Fruit fly (Drosophila melanogaster) whole organism, prepupa: ENCODE data around the gene CG18473.
A peak's percentile ranks its signal among the peaks of the same experiment; 100 is the strongest.

Experiments
- Blimp-1 ChIP-seq: fragments of 200-800 bp; sonication (Bioruptor generic); optimal IDR thresholded peaks from 3 replicates; lab custom pipeline; 2017; ENCODE audit warnings: missing biosample characterization, missing genetic modification characterization, mild to moderate bottlenecking, moderate library complexity, missing genetic modification reagents
- CG10631 ChIP-seq: fragments of 200-800 bp; sonication (Bioruptor generic); optimal IDR thresholded peaks from 2 replicates; lab custom pipeline; 2016; ENCODE audit warnings: missing biosample characterization, missing genetic modification characterization
- CG10669 ChIP-seq: fragments of 200-800 bp; sonication (Bioruptor generic); optimal IDR thresholded peaks from 3 replicates; lab custom pipeline; 2018; ENCODE audit warnings: missing biosample characterization, mild to moderate bottlenecking, missing genetic modification characterization, moderate library complexity
- CG11294 ChIP-seq: fragments of 200-800 bp; sonication (Bioruptor generic); IDR thresholded peaks from 2 replicates; pipeline ENCODE4 v1.3.6; 2022; ENCODE audit warnings: missing biosample characterization, missing genetic modification characterization
- CG11762 ChIP-seq: fragments of 200-800 bp; sonication (Bioruptor generic); optimal IDR thresholded peaks from 3 replicates; lab custom pipeline; 2016; ENCODE audit warnings: missing biosample characterization, missing genetic modification characterization; ENCODE audit not compliant: insufficient read depth
- CG11902 ChIP-seq: fragments of 200-800 bp; sonication (Bioruptor generic); optimal IDR thresholded peaks from 3 replicates; lab custom pipeline; 2016; ENCODE audit warnings: missing biosample characterization, missing genetic modification characterization
- CG15336 ChIP-seq: fragments of 200-800 bp; sonication (Bioruptor generic); IDR thresholded peaks from 2 replicates; pipeline ENCODE4 v1.3.6; 2022; ENCODE audit warnings: missing biosample characterization, missing genetic modification characterization
- CG1621 ChIP-seq: fragments of 200-800 bp; sonication (Bioruptor generic); optimal IDR thresholded peaks from 3 replicates; lab custom pipeline; 2018; ENCODE audit warnings: missing biosample characterization, mild to moderate bottlenecking, missing genetic modification characterization
- CG16779 ChIP-seq: fragments of 200-800 bp; sonication (Bioruptor generic); optimal IDR thresholded peaks from 3 replicates; lab custom pipeline; 2017; ENCODE audit warnings: missing biosample characterization, mild to moderate bottlenecking, missing genetic modification characterization
- CG31627 ChIP-seq: fragments of 200-800 bp; sonication (Bioruptor generic); optimal IDR thresholded peaks from 3 replicates; lab custom pipeline; 2016; ENCODE audit warnings: missing biosample characterization, missing genetic modification characterization
- CG32006 ChIP-seq: fragments of 200-800 bp; sonication (Bioruptor generic); optimal IDR thresholded peaks from 3 replicates; lab custom pipeline; 2017; ENCODE audit warnings: missing biosample characterization, mild to moderate bottlenecking, missing genetic modification characterization
- CG34406 ChIP-seq: fragments of 200-800 bp; sonication (Bioruptor generic); optimal IDR thresholded peaks from 3 replicates; lab custom pipeline; 2016; ENCODE audit warnings: missing biosample characterization, missing genetic modification characterization
- CG3919 ChIP-seq: fragments of 200-800 bp; sonication (Bioruptor generic); optimal IDR thresholded peaks from 3 replicates; lab custom pipeline; 2016; ENCODE audit warnings: missing biosample characterization, missing genetic modification characterization
- CG6792 ChIP-seq: fragments of 200-800 bp; sonication (Bioruptor generic); optimal IDR thresholded peaks from 3 replicates; lab custom pipeline; 2016; ENCODE audit warnings: missing biosample characterization, missing genetic modification characterization
- CG6854 ChIP-seq: fragments of 200-800 bp; sonication (Bioruptor generic); optimal IDR thresholded peaks from 2 replicates; lab custom pipeline; 2017; ENCODE audit warnings: missing biosample characterization, mild to moderate bottlenecking, missing genetic modification characterization
- CG7368 ChIP-seq: fragments of 200-800 bp; sonication (Bioruptor generic); optimal IDR thresholded peaks from 3 replicates; lab custom pipeline; 2016; ENCODE audit warnings: missing biosample characterization, missing genetic modification characterization
- CG8119 ChIP-seq: fragments of 200-800 bp; sonication (Bioruptor generic); IDR thresholded peaks from 3 replicates; pipeline ENCODE4 v1.3.6; 2022; ENCODE audit warnings: missing biosample characterization, missing genetic modification characterization
- CG9139 ChIP-seq: fragments of 200-800 bp; sonication (Bioruptor generic); optimal IDR thresholded peaks from 3 replicates; lab custom pipeline; 2017; ENCODE audit warnings: missing biosample characterization, mild to moderate bottlenecking, missing genetic modification characterization
- Eip75B ChIP-seq: fragments of 200-800 bp; sonication (Bioruptor generic); optimal IDR thresholded peaks from 3 replicates; lab custom pipeline; 2016; ENCODE audit warnings: missing biosample characterization, missing genetic modification characterization
- Eip78C ChIP-seq: fragments of 200-800 bp; sonication (Bioruptor generic); peaks from one replicate; lab custom pipeline; 2016; ENCODE audit warnings: missing biosample characterization, missing genetic modification characterization
- Eip93F ChIP-seq: fragments of 200-800 bp; sonication (Bioruptor generic); optimal IDR thresholded peaks from 2 replicates; lab custom pipeline; 2016; ENCODE audit warnings: missing biosample characterization, mild to moderate bottlenecking, missing genetic modification characterization
- Ets21C ChIP-seq: fragments of 200-800 bp; sonication (Bioruptor generic); optimal IDR thresholded peaks from 3 replicates; lab custom pipeline; 2016; ENCODE audit warnings: missing biosample characterization, missing genetic modification characterization
- Gug ChIP-seq: fragments of 200-800 bp; sonication (Bioruptor generic); IDR thresholded peaks from 2 replicates; pipeline ENCODE4 v1.3.6; 2022; ENCODE audit warnings: missing biosample characterization, missing genetic modification characterization
- Hr38 ChIP-seq: sonication (Bioruptor generic); optimal IDR thresholded peaks from 2 replicates; lab custom pipeline; 2016; ENCODE audit warnings: missing biosample characterization, missing genetic modification characterization
- Hr39 ChIP-seq: fragments of 200-800 bp; sonication (Bioruptor generic); optimal IDR thresholded peaks from 2 replicates; lab custom pipeline; 2016; ENCODE audit warnings: missing biosample characterization, missing genetic modification characterization
- Lpt ChIP-seq: fragments of 200-800 bp; sonication (Bioruptor generic); optimal IDR thresholded peaks from 3 replicates; lab custom pipeline; 2016; ENCODE audit warnings: missing biosample characterization, missing genetic modification characterization
- Met ChIP-seq: fragments of 200-800 bp; sonication (Bioruptor generic); optimal IDR thresholded peaks from 3 replicates; lab custom pipeline; 2016; ENCODE audit warnings: missing biosample characterization, missing genetic modification characterization
- OdsH ChIP-seq: fragments of 200-800 bp; sonication (Bioruptor generic); optimal IDR thresholded peaks from 3 replicates; lab custom pipeline; 2016; ENCODE audit warnings: missing biosample characterization, missing genetic modification characterization
- Sox14 ChIP-seq: fragments of 200-800 bp; sonication (Bioruptor generic); optimal IDR thresholded peaks from 3 replicates; lab custom pipeline; 2016; ENCODE audit warnings: missing biosample characterization, missing genetic modification characterization
- Sox15 ChIP-seq: fragments of 200-800 bp; sonication (Bioruptor generic); optimal IDR thresholded peaks from 3 replicates; lab custom pipeline; 2016; ENCODE audit warnings: missing biosample characterization, missing genetic modification characterization
- achi ChIP-seq: fragments of 200-800 bp; sonication (Bioruptor generic); optimal IDR thresholded peaks from 3 replicates; lab custom pipeline; 2016; ENCODE audit warnings: missing biosample characterization, missing genetic modification characterization
- acj6 ChIP-seq: fragments of 200-800 bp; sonication (Bioruptor generic); optimal IDR thresholded peaks from 3 replicates; lab custom pipeline; 2016; ENCODE audit warnings: missing biosample characterization, missing genetic modification characterization
- cyc ChIP-seq: fragments of 200-800 bp; sonication (Bioruptor generic); optimal IDR thresholded peaks from 3 replicates; lab custom pipeline; 2016; ENCODE audit warnings: missing biosample characterization, missing genetic modification characterization
- dac ChIP-seq: fragments of 200-800 bp; sonication (Bioruptor generic); optimal IDR thresholded peaks from 2 replicates; lab custom pipeline; 2017; ENCODE audit warnings: missing biosample characterization, mild to moderate bottlenecking, missing genetic modification characterization
- dsx ChIP-seq: fragments of 200-800 bp; optimal IDR thresholded peaks from 3 replicates; lab custom pipeline; 2019; ENCODE audit warnings: missing biosample characterization, mild to moderate bottlenecking, missing genetic modification characterization, moderate library complexity; ENCODE audit not compliant: poor library complexity, severe bottlenecking
- esn ChIP-seq: fragments of 200-800 bp; sonication (Bioruptor generic); optimal IDR thresholded peaks from 2 replicates; lab custom pipeline; 2016; ENCODE audit warnings: missing biosample characterization, mild to moderate bottlenecking, missing genetic modification characterization, moderate library complexity
- fd59A ChIP-seq: fragments of 200-800 bp; sonication (Bioruptor generic); optimal IDR thresholded peaks from 2 replicates; lab custom pipeline; 2017; ENCODE audit warnings: missing biosample characterization, mild to moderate bottlenecking, missing genetic modification characterization, missing genetic modification reagents
- fd85E ChIP-seq: fragments of 200-800 bp; sonication (Bioruptor generic); optimal IDR thresholded peaks from 3 replicates; lab custom pipeline; 2016; ENCODE audit warnings: missing biosample characterization, missing genetic modification characterization
- fkh ChIP-seq: fragments of 200-800 bp; sonication (Bioruptor generic); optimal IDR thresholded peaks from 3 replicates; lab custom pipeline; 2017; ENCODE audit warnings: missing biosample characterization, mild to moderate bottlenecking, missing genetic modification characterization, moderate library complexity
- lz ChIP-seq: fragments of 200-800 bp; sonication (Bioruptor generic); optimal IDR thresholded peaks from 3 replicates; lab custom pipeline; 2016; ENCODE audit warnings: missing biosample characterization, missing genetic modification characterization
- pdm3 ChIP-seq: fragments of 200-800 bp; sonication (Bioruptor generic); optimal IDR thresholded peaks from 3 replicates; lab custom pipeline; 2016; ENCODE audit warnings: missing biosample characterization, missing genetic modification characterization
- salr ChIP-seq, 2 experiments: fragments of 200-800 bp; sonication (Bioruptor generic); optimal IDR thresholded peaks; 3 replicates each; lab custom pipeline; 2016 to 2018; ENCODE audit warnings: missing biosample characterization in 2 of 2, missing genetic modification characterization in 2 of 2, mild to moderate bottlenecking in 1 of 2
- spab ChIP-seq: fragments of 200-800 bp; sonication (Bioruptor generic); optimal IDR thresholded peaks from 2 replicates; lab custom pipeline; 2017; ENCODE audit warnings: missing biosample characterization, mild to moderate bottlenecking, missing genetic modification characterization, missing genetic modification reagents
- ss ChIP-seq, 2 experiments: fragments of 200-800 bp; sonication (Bioruptor generic); optimal IDR thresholded peaks; 2 replicates in 1 of 2; 3 replicates in 1 of 2; lab custom pipeline; 2017 to 2018; ENCODE audit warnings: mild to moderate bottlenecking in 2 of 2, missing biosample characterization in 2 of 2, missing genetic modification characterization in 2 of 2, moderate library complexity in 1 of 2
- svp ChIP-seq: fragments of 200-800 bp; sonication (Bioruptor generic); peaks from one replicate; lab custom pipeline; 2016; ENCODE audit warnings: missing biosample characterization, missing genetic modification characterization
- vri ChIP-seq: fragments of 200-800 bp; sonication (Bioruptor generic); optimal IDR thresholded peaks from 3 replicates; lab custom pipeline; 2016; ENCODE audit warnings: missing biosample characterization, mild to moderate bottlenecking, missing genetic modification characterization

The CG18473 gene

DNA sequence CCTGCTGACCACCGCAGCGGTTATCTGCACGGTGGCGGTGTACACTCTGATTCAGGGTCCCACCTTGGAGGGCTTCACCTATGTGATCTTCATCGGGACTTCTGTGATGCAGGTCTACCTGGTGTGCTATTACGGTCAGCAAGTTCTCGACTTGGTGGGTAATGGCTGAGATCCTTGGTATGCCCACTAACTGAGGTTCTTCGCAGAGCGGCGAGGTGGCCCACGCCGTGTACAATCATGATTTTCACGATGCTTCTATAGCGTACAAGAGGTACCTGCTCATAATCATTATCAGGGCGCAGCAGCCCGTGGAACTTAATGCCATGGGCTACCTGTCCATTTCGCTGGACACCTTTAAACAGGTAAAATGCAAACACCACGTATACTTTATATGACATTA is 36.0 kb downstream of the CG18473 start:
- no peak for TF ChIP-seq fkh (GFP tag; lab: Kevin White, UChicago)
- TF ChIP-seq Ets21C (GFP tag; lab: Kevin White, UChicago): no peak
- TF ChIP-seq svp: no peak
- TF ChIP-seq dsx (GFP tag; lab: Kevin White, UChicago): no peak
- TF ChIP-seq CG31627 (GFP tag; lab: Kevin White, UChicago): no peak
- TF ChIP-seq CG10669 (GFP tag; lab: Kevin White, UChicago): no peak
- no peak for TF ChIP-seq acj6
- no peak for TF ChIP-seq CG8119
- TF ChIP-seq CG34406 (GFP tag; lab: Kevin White, UChicago): no peak
- TF ChIP-seq CG11902: no peak
- TF ChIP-seq Met (GFP tag; lab: Kevin White, UChicago): no peak
- TF ChIP-seq Hr38 (GFP tag; lab: Kevin White, UChicago): no peak
- no peak for TF ChIP-seq fd85E (GFP tag; lab: Kevin White, UChicago)
- TF ChIP-seq Eip78C (GFP tag; lab: Kevin White, UChicago): no peak
- TF ChIP-seq Sox15 (GFP tag; lab: Kevin White, UChicago): no peak
- no peak for TF ChIP-seq Gug (GFP tag; lab: Robert Waterston, UW)
- no peak for TF ChIP-seq spab (GFP tag; lab: Kevin White, UChicago)
- TF ChIP-seq Lpt: no peak
- TF ChIP-seq pdm3 (GFP tag; lab: Kevin White, UChicago): no peak
- TF ChIP-seq, all 60 proteins: peak for 0

DNA sequence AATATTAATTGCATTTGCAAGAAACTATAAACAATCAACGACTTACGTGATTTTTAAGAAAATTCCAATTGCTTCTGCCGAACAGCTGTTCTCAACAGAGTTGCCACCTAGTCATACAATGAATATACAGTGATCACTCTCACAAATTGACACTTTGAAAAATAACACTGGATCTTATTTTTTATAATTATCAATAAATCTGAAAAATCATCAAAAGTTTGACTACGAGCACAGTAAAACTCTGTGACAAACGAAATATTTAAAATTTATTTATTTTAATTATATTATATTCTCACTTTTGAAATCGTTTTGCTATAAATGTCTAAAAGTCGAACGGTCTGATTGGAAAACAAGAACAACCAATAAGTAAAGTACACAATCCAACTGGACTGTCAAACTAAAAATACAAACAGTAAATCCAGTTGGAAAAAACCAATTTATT is 36.9 kb downstream of the CG18473 start, which contains the start of gene CG34117:
Gene CG34117, minus strand, starts transcription at position 103 of the 442 bp plus-strand sequence.
- TF ChIP-seq Hr39 (GFP tag; lab: Kevin White, UChicago) (peak; percentile 79), Met (GFP tag; lab: Kevin White, UChicago) (peak; percentile 79), CG3919 (GFP tag; lab: Kevin White, UChicago) (peak; percentile 78), pdm3 (GFP tag; lab: Kevin White, UChicago) (peak; percentile 76), CG8119 (peak; percentile 65; the same call in 2 of the 3 replicates), Gug (GFP tag; lab: Robert Waterston, UW) (peak; percentile 61), OdsH (GFP tag; lab: Kevin White, UChicago) (peak; percentile 79), ss (GFP tag; optimal IDR thresholded peaks at IDR 0.05; lab: Kevin White, UChicago) (peak; percentile 1 to 28), CG9139 (GFP tag; lab: Kevin White, UChicago) (no peak), achi (GFP tag; lab: Kevin White, UChicago) (peak; percentile 72), Blimp-1 (peak; percentile 40), CG15336 (GFP tag; lab: Robert Waterston, UW) (peak; percentile 71), CG11294 (GFP tag; lab: Robert Waterston, UW) (peak; percentile 26; the same call in 1 of the 2 replicates), CG10669 (GFP tag; lab: Kevin White, UChicago) (peak; percentile 74), esn (peak; percentile 86), Eip75B (GFP tag; lab: Kevin White, UChicago) (peak; percentile 66), vri (GFP tag; lab: Kevin White, UChicago) (peak; percentile 43), CG6854 (peak; percentile 17), CG34406 (GFP tag; lab: Kevin White, UChicago) (peak; percentile 72), lz (GFP tag; lab: Kevin White, UChicago) (peak; percentile 74), CG1621 (tag; lab: Kevin White, UChicago) (peak; percentile 8), CG7368 (GFP tag; lab: Kevin White, UChicago) (peak; percentile 66), cyc (GFP tag; lab: Kevin White, UChicago) (peak; percentile 67), CG16779 (tag; lab: Kevin White, UChicago) (peak; percentile 18), Ets21C (GFP tag; lab: Kevin White, UChicago) (peak; percentile 60), CG6792 (GFP tag; lab: Kevin White, UChicago) (peak; percentile 74), spab (GFP tag; lab: Kevin White, UChicago) (peak; percentile 23), fkh (GFP tag; lab: Kevin White, UChicago) (peak; percentile 40), dsx (GFP tag; lab: Kevin White, UChicago) (peak; percentile 66), fd59A (GFP tag; lab: Kevin White, UChicago) (no peak), CG31627 (GFP tag; lab: Kevin White, UChicago) (peak; percentile 80), fd85E (GFP tag; lab: Kevin White, UChicago) (no peak), CG11762 (GFP tag; lab: Kevin White, UChicago) (peak; percentile 41), Sox14 (GFP tag; lab: Kevin White, UChicago) (peak; percentile 58), CG32006 (peak; percentile 61), acj6 (peak; percentile 76), salr (GFP tag; optimal IDR thresholded peaks at IDR 0.05; lab: Kevin White, UChicago) (peak; percentile 10 to 55), Lpt (peak; percentile 45), Eip93F (GFP tag; lab: Kevin White, UChicago) (peak; percentile 40), CG10631 (GFP tag; lab: Kevin White, UChicago) (peak; percentile 75), CG11902 (peak; percentile 44), Sox15 (GFP tag; lab: Kevin White, UChicago) (peak; percentile 42), svp (peak; percentile 90), dac (GFP tag; lab: Kevin White, UChicago) (no peak)
